Worm (Caenorhabditis elegans) whole organism, L3 larva: ENCODE results near the gene flp-21.

Experiments used
- ZK546.5 ChIP-seq: sonication (generic microtip); optimal IDR thresholded peaks from 2 replicates; lab custom pipeline; 2017; ENCODE audit warnings: missing biosample characterization, missing genetic modification characterization
- aly-2 ChIP-seq: fragments of 150-350 bp; optimal IDR thresholded peaks from 2 replicates; lab custom pipeline; 2014; ENCODE audit warnings: missing biosample characterization, missing genetic modification characterization
- ama-1 ChIP-seq: fragments of 150-350 bp; optimal IDR thresholded peaks from 2 replicates; lab custom pipeline; 2018
- ceh-28 ChIP-seq: fragments of 150-350 bp; optimal IDR thresholded peaks from 2 replicates; lab custom pipeline; 2014; ENCODE audit warnings: missing biosample characterization, missing genetic modification reagents, missing genetic modification characterization
- ceh-82 ChIP-seq: fragments of 150-350 bp; optimal IDR thresholded peaks from 2 replicates; lab custom pipeline; 2014; ENCODE audit warnings: missing biosample characterization, missing genetic modification characterization
- ceh-9 ChIP-seq: sonication (generic microtip); optimal IDR thresholded peaks from 2 replicates; lab custom pipeline; 2018; ENCODE audit warnings: missing biosample characterization, missing genetic modification characterization
- daf-12 ChIP-seq: fragments of 150-350 bp; optimal IDR thresholded peaks from 2 replicates; lab custom pipeline; 2014; ENCODE audit warnings: missing biosample characterization, missing genetic modification reagents, missing genetic modification characterization
- egl-27 ChIP-seq: sonication (generic microtip); optimal IDR thresholded peaks from 4 replicates; lab custom pipeline; 2017; ENCODE audit warnings: missing biosample characterization, missing genetic modification reagents, missing genetic modification characterization
- egl-5 ChIP-seq: fragments of 150-350 bp; optimal IDR thresholded peaks from 2 replicates; lab custom pipeline; 2017; ENCODE audit warnings: missing biosample characterization, missing genetic modification reagents, missing genetic modification characterization, inconsistent platforms
- elt-1 ChIP-seq: fragments of 150-350 bp; optimal IDR thresholded peaks from 2 replicates; lab custom pipeline; 2014; ENCODE audit warnings: missing biosample characterization, missing genetic modification characterization
- elt-2 ChIP-seq: sonication (generic microtip); optimal IDR thresholded peaks from 2 replicates; lab custom pipeline; 2016; ENCODE audit warnings: missing genetic modification reagents, mild to moderate bottlenecking, missing genetic modification characterization, missing compliant biosample characterization
- elt-3 ChIP-seq, 3 experiments: fragments of 150-350 bp in 1 of 3; sonication (generic microtip) in 2 of 3; optimal IDR thresholded peaks; 2 replicates in 2 of 3; 4 replicates in 1 of 3; lab custom pipeline; 2014 to 2017; ENCODE audit warnings: missing biosample characterization in 3 of 3, missing genetic modification characterization in 3 of 3
- eor-1 ChIP-seq, 2 experiments: fragments of 150-350 bp; optimal IDR thresholded peaks; 2 replicates each; lab custom pipeline; 2014 to 2018; ENCODE audit warnings: missing biosample characterization in 2 of 2, missing genetic modification characterization in 2 of 2
- fkh-2 ChIP-seq: fragments of 150-350 bp; optimal IDR thresholded peaks from 2 replicates; lab custom pipeline; 2014; ENCODE audit warnings: missing biosample characterization, missing genetic modification reagents, missing genetic modification characterization
- fos-1 ChIP-seq: fragments of 150-350 bp; optimal IDR thresholded peaks from 2 replicates; lab custom pipeline; 2014; ENCODE audit warnings: missing biosample characterization, missing genetic modification characterization
- hmg-11 ChIP-seq: sonication (generic microtip); optimal IDR thresholded peaks from 2 replicates; lab custom pipeline; 2016; ENCODE audit warnings: missing genetic modification characterization, missing compliant biosample characterization
- jun-1 ChIP-seq: fragments of 150-350 bp; optimal IDR thresholded peaks from 2 replicates; lab custom pipeline; 2014; ENCODE audit warnings: missing biosample characterization, missing genetic modification reagents, missing genetic modification characterization
- lin-15B ChIP-seq: fragments of 150-350 bp; optimal IDR thresholded peaks from 2 replicates; lab custom pipeline; 2014; ENCODE audit warnings: missing biosample characterization, missing genetic modification characterization
- lsy-12 ChIP-seq: sonication (generic microtip); optimal IDR thresholded peaks from 2 replicates; lab custom pipeline; 2016; ENCODE audit warnings: mild to moderate bottlenecking, missing genetic modification characterization, missing compliant biosample characterization
- mdl-1 ChIP-seq: fragments of 150-350 bp; optimal IDR thresholded peaks from 2 replicates; lab custom pipeline; 2014; ENCODE audit warnings: missing biosample characterization, missing genetic modification characterization
- nfya-1 ChIP-seq: sonication (generic microtip); optimal IDR thresholded peaks from 2 replicates; lab custom pipeline; 2017; ENCODE audit warnings: missing genetic modification characterization, mild to moderate bottlenecking, missing compliant biosample characterization, antibody characterized with exemption, moderate library complexity; ENCODE audit not compliant: insufficient read depth
- nhr-11 ChIP-seq: fragments of 150-350 bp; optimal IDR thresholded peaks from 2 replicates; lab custom pipeline; 2014; ENCODE audit warnings: missing biosample characterization, missing genetic modification characterization
- nhr-25 ChIP-seq: sonication (generic microtip); optimal IDR thresholded peaks from 2 replicates; lab custom pipeline; 2017; ENCODE audit warnings: missing biosample characterization, missing genetic modification characterization
- nhr-43 ChIP-seq: sonication (generic microtip); optimal IDR thresholded peaks from 2 replicates; lab custom pipeline; 2016; ENCODE audit warnings: mild to moderate bottlenecking, missing genetic modification characterization, missing compliant biosample characterization; ENCODE audit not compliant: poor library complexity, severe bottlenecking
- nhr-67 ChIP-seq: fragments of 150-350 bp; optimal IDR thresholded peaks from 2 replicates; lab custom pipeline; 2014; ENCODE audit warnings: missing biosample characterization, missing genetic modification characterization
- nhr-76 ChIP-seq: fragments of 150-350 bp; sonication (generic microtip); optimal IDR thresholded peaks from 5 replicates; lab custom pipeline; 2014; ENCODE audit warnings: missing biosample characterization, missing genetic modification characterization
- nhr-77 ChIP-seq: fragments of 150-350 bp; optimal IDR thresholded peaks from 2 replicates; lab custom pipeline; 2014; ENCODE audit warnings: missing biosample characterization, missing genetic modification characterization
- pha-4 ChIP-seq: fragments of 150-350 bp; optimal IDR thresholded peaks from 2 replicates; lab custom pipeline; 2014; ENCODE audit warnings: missing biosample characterization, missing genetic modification reagents, missing genetic modification characterization
- pqm-1 ChIP-seq: fragments of 150-350 bp; optimal IDR thresholded peaks from 2 replicates; lab custom pipeline; 2017; ENCODE audit warnings: missing biosample characterization, missing genetic modification characterization, inconsistent platforms
- skn-1 ChIP-seq: fragments of 150-350 bp; optimal IDR thresholded peaks from 2 replicates; lab custom pipeline; 2014; ENCODE audit warnings: missing biosample characterization, missing genetic modification characterization
- snpc-4 ChIP-seq: fragments of 150-350 bp; optimal IDR thresholded peaks from 2 replicates; lab custom pipeline; 2014; ENCODE audit warnings: missing biosample characterization, missing genetic modification characterization
- tbx-2 ChIP-seq: sonication (generic microtip); optimal IDR thresholded peaks from 2 replicates; lab custom pipeline; 2016; ENCODE audit warnings: mild to moderate bottlenecking, missing genetic modification characterization, missing compliant biosample characterization
- unc-39 ChIP-seq: sonication (generic microtip); optimal IDR thresholded peaks from 4 replicates; lab custom pipeline; 2017; ENCODE audit warnings: missing biosample characterization, missing genetic modification characterization
- unc-62 ChIP-seq: fragments of 150-350 bp; sonication (generic microtip); optimal IDR thresholded peaks from 4 replicates; lab custom pipeline; 2014; ENCODE audit warnings: missing biosample characterization, missing genetic modification reagents, missing genetic modification characterization
- zag-1 ChIP-seq: fragments of 150-350 bp; optimal IDR thresholded peaks from 2 replicates; lab custom pipeline; 2014; ENCODE audit warnings: missing biosample characterization, missing genetic modification characterization
- ztf-11 ChIP-seq: fragments of 150-350 bp; optimal IDR thresholded peaks from 2 replicates; lab custom pipeline; 2014; ENCODE audit warnings: missing biosample characterization, missing genetic modification characterization

Gene flp-21

ce11 chrV:7776029-7776628, 17.0 kb upstream of the flp-21 start, which contains the start of the genes rpl-39 and rps-30 (continued):
- TF ChIP-seq ceh-9 (tag; lab: Kevin White, UChicago) (no peak), hmg-11 (peak; percentile 89), daf-12 (tag; lab: Kevin White, UChicago) (no peak), tbx-2 (tag; lab: Kevin White, UChicago) (peak; percentile 41), nfya-1 (tag; lab: Kevin White, UChicago) (peak; percentile 92), pha-4 (tag; lab: Kevin White, UChicago) (peak; percentile 94), mdl-1 (tag; lab: Kevin White, UChicago) (no peak), pqm-1 (peak; percentile 69), egl-27 (tag; lab: Kevin White, UChicago) (no peak), nhr-43 (tag; lab: Kevin White, UChicago) (peak; percentile 49), aly-2 (tag; lab: Kevin White, UChicago) (no peak), lin-15B (peak; percentile 91), elt-3 (tag; optimal IDR thresholded peaks at IDR 0.05; lab: Kevin White, UChicago) (peak in 1 of 3 experiments; percentile 77), fkh-2 (tag; lab: Kevin White, UChicago) (no peak), snpc-4 (peak; percentile 62), ama-1 (lab: Kevin White, UChicago) (peak; percentile 59), lsy-12 (peak; percentile 70), ceh-82 (tag; lab: Kevin White, UChicago) (peak; percentile 77), unc-39 (no peak), skn-1 (tag; lab: Kevin White, UChicago) (peak; percentile 73)

ce11 chrV:7777098-7777497, 16.1 kb upstream of the flp-21 start, which contains the start of gene C26F1.3:
TSS of gene C26F1.3 (plus strand) at chrV:7777300.
- TF ChIP-seq aly-2 (tag; lab: Kevin White, UChicago) = no peak
- no peak for TF ChIP-seq snpc-4
- TF ChIP-seq ceh-28 (tag; lab: Kevin White, UChicago) = no peak
- no peak for TF ChIP-seq nhr-43 (tag; lab: Kevin White, UChicago)
- TF ChIP-seq fos-1 (tag; lab: Kevin White, UChicago) = no peak
- TF ChIP-seq pha-4 (tag; lab: Kevin White, UChicago) = no peak
- no peak for TF ChIP-seq jun-1

- TF ChIP-seq hmg-11 (no peak), zag-1 (tag; lab: Kevin White, UChicago) (no peak), nhr-76 (tag; lab: Kevin White, UChicago) (no peak), ZK546.5 (tag; lab: Kevin White, UChicago) (no peak), aly-2 (tag; lab: Kevin White, UChicago) (no peak), unc-39 (no peak), elt-2 (no peak), egl-5 (no peak), skn-1 (tag; lab: Kevin White, UChicago) (no peak)
Observed at ce11 chrV:7778999-7779398, 14.2 kb upstream of the flp-21 start.

ce11 chrV:7781511-7781910, 11.7 kb upstream of the flp-21 start, which contains the start of gene cyp-32A1:
TSS of gene cyp-32A1 (plus strand) at chrV:7781811.
- TF ChIP-seq nhr-67 (no peak), unc-39 (no peak), nhr-43 (tag; lab: Kevin White, UChicago) (no peak), fkh-2 (tag; lab: Kevin White, UChicago) (no peak), snpc-4 (no peak), eor-1 (tag; optimal IDR thresholded peaks at IDR 0.05; lab: Kevin White, UChicago) (no peak), ztf-11 (no peak)

ce11 chrV:7785117-7785516, 8.1 kb upstream of the flp-21 start, which contains the start of gene C26F1.1:
TSS of gene C26F1.1 (plus strand) at chrV:7785417.
- TF ChIP-seq elt-1 (tag; lab: Kevin White, UChicago) = no peak
- no peak for TF ChIP-seq skn-1 (tag; lab: Kevin White, UChicago)
- TF ChIP-seq daf-12 (tag; lab: Kevin White, UChicago) = no peak
- TF ChIP-seq nhr-77 (tag; lab: Kevin White, UChicago) = no peak
- TF ChIP-seq unc-62 (GFP tag; lab: Kevin White, UChicago) = no peak
- no peak for TF ChIP-seq hmg-11
- TF ChIP-seq nhr-11 (tag; lab: Kevin White, UChicago) = no peak
- TF ChIP-seq nfya-1 (tag; lab: Kevin White, UChicago) = no peak
- no peak for TF ChIP-seq nhr-25
- TF ChIP-seq, all 47 proteins: peak for 0
